Fruit fly (Drosophila melanogaster) whole organism: ENCODE measurements around the gene Etl1.

Experiments used
- CG8478 ChIP-seq: fragments of >200 bp; optimal IDR thresholded peaks from 2 replicates; lab custom pipeline; 2018; ENCODE audit warnings: inconsistent platforms
- Dll ChIP-seq: fragments of >200 bp; optimal IDR thresholded peaks from 2 replicates; lab custom pipeline; 2017
- EcR ChIP-seq, 2 experiments: fragments of >200 bp; optimal IDR thresholded peaks; 2 replicates each; lab custom pipeline; 2017; ENCODE audit warnings: missing biosample characterization in 2 of 2, missing genetic modification characterization in 2 of 2, missing genetic modification reagents in 2 of 2
- pan ChIP-seq: fragments of >200 bp; optimal IDR thresholded peaks from 2 replicates; lab custom pipeline; 2017
- psq ChIP-seq: fragments of >200 bp; optimal IDR thresholded peaks from 2 replicates; lab custom pipeline; 2017
- usp ChIP-seq: fragments of >200 bp; optimal IDR thresholded peaks from 2 replicates; lab custom pipeline; 2017; ENCODE audit warnings: missing biosample characterization, missing genetic modification characterization, mixed read lengths

Etl1 gene

DNA sequence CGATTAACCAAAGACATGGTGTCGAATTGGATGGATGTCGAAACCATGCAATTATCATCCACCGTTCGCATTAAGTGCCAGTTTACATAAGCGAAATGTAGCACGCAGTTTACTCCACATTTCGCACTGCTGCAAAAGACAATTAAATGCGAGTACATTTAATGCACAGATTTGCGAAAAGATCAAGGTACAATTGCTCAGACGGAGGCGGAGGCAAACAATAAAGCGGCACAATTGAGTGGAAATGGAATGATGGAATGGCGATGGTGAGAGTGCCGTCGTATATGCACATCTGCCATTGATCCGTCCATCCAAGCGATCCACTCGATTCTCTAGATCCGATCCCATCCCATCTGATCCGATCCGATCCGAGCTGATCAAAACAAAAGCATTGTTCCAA, 32.7 kb upstream of the Etl1 start:
- no peak for TF ChIP-seq CG8478
- no peak for TF ChIP-seq Dll (lab: Kevin White, UChicago)
- TF ChIP-seq pan (lab: Kevin White, UChicago): no peak
- TF ChIP-seq psq (lab: Kevin White, UChicago): no peak
- no peak for TF ChIP-seq EcR (GFP tag; optimal IDR thresholded peaks at IDR 0.05; lab: Kevin White, UChicago)
- no peak for TF ChIP-seq usp (GFP tag; lab: Kevin White, UChicago)

DNA sequence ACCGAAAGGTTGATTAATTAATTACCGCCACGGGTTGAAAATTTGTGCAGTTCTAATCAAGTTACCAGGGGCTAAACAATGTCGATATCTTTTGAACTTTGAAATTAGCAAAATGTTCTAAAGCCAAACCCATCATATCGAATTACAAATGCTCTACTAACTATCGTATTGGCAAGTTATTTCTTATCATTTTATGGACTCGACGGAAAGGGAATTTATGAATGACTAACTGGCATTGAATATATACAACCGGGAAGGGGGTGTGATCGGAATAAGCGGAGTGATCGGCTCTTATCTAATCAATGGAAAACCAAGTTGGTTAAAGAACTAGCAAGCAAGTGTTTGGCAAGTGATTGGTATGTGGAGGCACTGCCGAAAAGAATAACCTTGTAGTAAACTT, 31.1 kb upstream of the Etl1 start:
- TF ChIP-seq EcR (GFP tag; optimal IDR thresholded peaks at IDR 0.05; lab: Kevin White, UChicago) (no peak), pan (lab: Kevin White, UChicago) (no peak), Dll (lab: Kevin White, UChicago) (no peak), usp (GFP tag; lab: Kevin White, UChicago) (no peak), psq (lab: Kevin White, UChicago) (no peak), CG8478 (no peak)

DNA sequence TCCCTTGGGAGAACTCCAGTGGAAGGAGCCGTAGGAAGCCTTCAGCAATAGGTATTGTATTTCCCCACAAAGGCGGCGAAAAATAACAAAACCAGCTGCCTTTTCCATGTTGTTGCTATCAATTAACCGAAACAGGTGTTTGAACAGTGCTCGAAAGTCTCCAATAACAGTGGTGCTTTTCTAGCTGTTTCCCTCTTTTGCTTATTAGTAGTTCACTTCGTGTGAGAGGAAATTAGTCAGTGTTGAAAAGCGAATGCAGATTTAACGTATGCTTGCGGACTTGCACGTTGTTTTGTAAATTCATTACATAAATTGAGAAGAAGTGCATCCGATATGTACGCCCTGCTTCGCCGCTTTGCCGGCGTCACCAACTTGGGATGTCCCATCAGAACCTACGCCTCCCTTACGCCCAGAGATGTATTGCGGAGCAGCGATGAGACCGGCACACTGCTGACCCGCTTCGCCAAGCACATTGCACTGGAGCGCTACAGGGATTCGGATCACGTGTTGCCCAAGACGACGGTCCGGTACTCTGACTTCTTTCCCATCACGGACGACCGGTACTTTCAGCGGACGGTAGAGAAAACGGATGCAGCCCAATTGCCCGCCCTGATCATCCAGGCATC, 26.3 kb upstream of the Etl1 start, which contains the start of the genes Datp and CG4619:
TSS of gene Datp (minus strand) at position 160 of the 626 bp plus-strand sequence.
TSS of gene CG4619 (plus strand) at position 233 of the 626 bp plus-strand sequence.
- TF ChIP-seq EcR (GFP tag; optimal IDR thresholded peaks at IDR 0.05; lab: Kevin White, UChicago) (no peak), pan (lab: Kevin White, UChicago) (no peak), usp (GFP tag; lab: Kevin White, UChicago) (no peak), Dll (lab: Kevin White, UChicago) (no peak), CG8478 (no peak), psq (lab: Kevin White, UChicago) (no peak)

DNA sequence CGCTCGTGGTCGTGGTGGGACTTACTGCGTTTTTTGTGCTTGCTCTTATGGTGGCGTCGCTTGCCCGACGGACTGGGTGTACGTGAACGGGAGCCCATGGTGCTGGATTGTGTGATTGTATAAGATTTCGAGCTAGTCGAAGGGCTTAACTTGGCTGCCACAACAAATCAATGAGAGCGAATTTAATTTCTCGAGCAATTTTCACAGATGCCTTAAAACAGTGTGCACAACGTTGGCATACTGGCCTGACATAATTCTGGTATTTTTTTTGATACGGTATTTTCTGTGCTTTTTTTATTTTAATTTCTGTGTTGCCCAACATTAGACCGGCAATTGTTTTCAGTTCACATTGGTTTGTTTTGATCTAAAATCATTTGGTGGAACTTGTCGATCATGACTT, 25.5 kb upstream of the Etl1 start, which contains the start of gene Arglu1:
TSS of gene Arglu1 (minus strand) at position 227 of the 400 bp plus-strand sequence.
- TF ChIP-seq pan (lab: Kevin White, UChicago) (no peak), usp (GFP tag; lab: Kevin White, UChicago) (no peak), CG8478 (no peak), psq (lab: Kevin White, UChicago) (no peak), EcR (GFP tag; optimal IDR thresholded peaks at IDR 0.05; lab: Kevin White, UChicago) (no peak), Dll (lab: Kevin White, UChicago) (no peak)

DNA sequence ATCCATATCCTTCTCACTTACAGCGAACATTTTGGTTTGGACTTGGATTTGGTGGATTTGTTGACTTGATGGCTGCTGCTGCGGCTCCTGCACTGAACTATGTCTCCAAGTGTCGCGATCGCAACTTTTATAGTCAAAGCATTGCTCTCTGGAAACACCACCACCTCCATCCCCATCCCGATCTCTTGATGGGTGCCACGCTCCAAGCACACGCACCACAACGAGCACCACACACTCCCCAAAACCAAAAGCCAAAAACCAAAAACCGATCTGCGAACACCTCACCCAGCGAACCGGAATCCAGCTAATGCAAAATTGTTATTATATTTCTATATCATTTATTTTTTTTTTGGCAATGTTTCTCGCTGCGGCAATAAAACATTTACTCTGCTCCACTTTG, 20.7 kb upstream of the Etl1 start, which contains the start of gene Cpr30F:
TSS of gene Cpr30F (minus strand) at position 101 of the 400 bp plus-strand sequence.
- TF ChIP-seq Dll (lab: Kevin White, UChicago): no peak
- TF ChIP-seq CG8478: no peak
- TF ChIP-seq usp (GFP tag; lab: Kevin White, UChicago): no peak
- TF ChIP-seq pan (lab: Kevin White, UChicago): no peak

DNA sequence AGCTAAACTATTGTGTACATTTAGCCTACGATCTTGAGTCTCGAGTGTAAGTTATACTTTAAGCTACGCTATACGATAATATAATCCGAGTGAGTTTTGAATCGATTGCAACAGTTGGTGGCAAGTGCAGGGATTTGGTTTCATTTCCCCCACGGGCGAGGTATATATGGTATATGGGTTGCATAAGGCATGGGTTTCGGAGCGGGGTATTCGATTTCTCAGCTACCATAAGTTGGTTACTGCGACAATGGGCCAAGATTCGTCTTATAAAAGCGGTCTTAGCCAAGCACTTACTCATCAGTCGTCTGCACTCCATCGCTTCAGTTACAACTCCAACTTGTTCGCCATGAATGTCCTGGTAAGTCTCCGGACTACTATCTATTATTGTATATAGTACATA, 17.9 kb upstream of the Etl1 start, which contains the start of gene CG42367:
TSS of gene CG42367 (plus strand) at position 301 of the 400 bp plus-strand sequence.
- TF ChIP-seq usp (GFP tag; lab: Kevin White, UChicago) (no peak), Dll (lab: Kevin White, UChicago) (no peak), pan (lab: Kevin White, UChicago) (no peak), CG8478 (no peak)

DNA sequence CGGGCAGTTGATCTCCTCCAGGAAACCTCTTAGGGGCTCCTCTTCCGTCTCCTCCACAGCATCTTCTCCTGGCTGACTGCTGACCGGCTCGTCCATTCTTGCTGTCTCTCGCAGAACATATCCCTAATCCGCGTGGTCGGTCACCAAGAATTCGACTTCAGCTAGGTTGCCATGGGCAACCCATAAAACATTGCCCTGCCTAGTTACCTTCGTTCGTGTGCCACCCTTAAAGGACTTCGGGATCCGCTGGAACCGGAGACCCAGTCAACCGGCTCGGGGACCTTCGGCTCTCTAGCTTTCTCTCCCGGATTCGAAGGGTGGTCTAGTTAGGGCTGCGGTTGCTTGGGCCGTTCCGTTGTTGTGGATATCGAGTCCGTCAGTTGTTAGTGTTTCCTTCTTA, 12.4 kb upstream of the Etl1 start, which contains the start of the genes TbCMF46 and CG42366:
TSS of gene TbCMF46 (minus strand) at position 101 of the 400 bp plus-strand sequence.
TSS of gene CG42366 (plus strand) at position 397 of the 400 bp plus-strand sequence.
- TF ChIP-seq pan (lab: Kevin White, UChicago) (no peak), Dll (lab: Kevin White, UChicago) (no peak), CG8478 (no peak), usp (GFP tag; lab: Kevin White, UChicago) (no peak), EcR (GFP tag; optimal IDR thresholded peaks at IDR 0.05; lab: Kevin White, UChicago) (no peak), psq (lab: Kevin White, UChicago) (no peak)

DNA sequence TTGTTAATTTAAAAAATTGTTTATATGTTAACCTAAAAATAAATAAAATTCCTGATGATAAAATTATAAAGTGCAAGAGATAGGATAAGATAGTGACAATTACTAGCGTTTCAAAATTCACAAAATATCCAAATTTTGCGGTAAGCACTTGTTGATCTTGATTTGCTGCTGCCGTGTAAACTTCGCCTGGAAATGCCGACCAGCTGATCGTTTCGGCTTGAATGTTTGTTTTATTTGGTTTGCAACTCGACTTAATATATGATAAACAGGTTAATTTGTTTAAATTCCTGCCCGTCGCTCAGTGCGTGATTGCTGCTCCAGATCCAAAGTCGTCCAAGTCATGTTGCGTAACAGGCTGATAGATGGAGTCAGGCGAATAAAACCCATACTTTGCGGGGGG, 9.0 kb upstream of the Etl1 start, which contains the start of gene CG4592:
TSS of gene CG4592 (plus strand) at position 233 of the 400 bp plus-strand sequence.
- TF ChIP-seq pan (lab: Kevin White, UChicago) (no peak), EcR (GFP tag; optimal IDR thresholded peaks at IDR 0.05; lab: Kevin White, UChicago) (no peak), psq (lab: Kevin White, UChicago) (no peak), Dll (lab: Kevin White, UChicago) (no peak)

DNA sequence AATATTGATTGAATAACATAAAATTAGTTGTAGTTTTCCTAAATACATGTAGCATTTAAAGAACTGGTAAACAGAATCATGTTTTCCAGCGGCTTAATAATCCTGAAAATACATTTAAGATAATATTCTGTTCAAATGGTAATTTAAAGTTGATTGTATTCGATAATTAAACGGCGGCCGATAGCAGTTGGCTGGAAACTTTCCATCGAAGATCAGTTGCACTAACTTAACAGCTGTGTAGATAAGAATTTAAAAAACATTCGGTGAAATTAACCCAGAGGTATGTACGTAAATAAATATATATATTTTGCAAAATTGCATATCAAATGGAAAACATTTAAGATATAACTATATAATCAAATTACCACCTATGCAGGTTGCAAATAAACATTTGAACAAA, 7.5 kb upstream of the Etl1 start, which contains the start of gene CG4594:
TSS of gene CG4594 (plus strand) at position 212 of the 400 bp plus-strand sequence.
- TF ChIP-seq pan (lab: Kevin White, UChicago): no peak
- no peak for TF ChIP-seq psq (lab: Kevin White, UChicago)
- TF ChIP-seq EcR (GFP tag; optimal IDR thresholded peaks at IDR 0.05; lab: Kevin White, UChicago): no peak
- no peak for TF ChIP-seq usp (GFP tag; lab: Kevin White, UChicago)
- no peak for TF ChIP-seq Dll (lab: Kevin White, UChicago)

DNA sequence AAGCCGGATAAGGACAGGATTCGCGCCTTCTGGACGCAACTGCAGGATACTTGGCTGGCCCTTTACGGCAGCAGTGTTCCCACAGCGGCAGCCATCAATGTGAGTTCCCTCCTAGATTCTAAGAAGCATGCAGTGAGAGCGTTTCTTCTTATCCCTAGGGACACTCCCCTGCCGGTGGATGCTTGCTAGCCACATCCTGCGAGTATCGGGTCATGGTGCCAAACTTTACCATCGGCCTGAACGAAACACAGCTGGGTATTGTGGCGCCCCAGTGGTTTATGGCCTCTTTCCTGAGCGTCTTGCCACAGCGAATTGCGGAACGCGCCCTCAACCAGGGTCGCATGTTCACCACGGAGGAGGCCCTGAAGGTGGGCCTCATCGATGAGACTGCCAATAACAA, 6.8 kb upstream of the Etl1 start:
- TF ChIP-seq psq (lab: Kevin White, UChicago): no peak

DNA sequence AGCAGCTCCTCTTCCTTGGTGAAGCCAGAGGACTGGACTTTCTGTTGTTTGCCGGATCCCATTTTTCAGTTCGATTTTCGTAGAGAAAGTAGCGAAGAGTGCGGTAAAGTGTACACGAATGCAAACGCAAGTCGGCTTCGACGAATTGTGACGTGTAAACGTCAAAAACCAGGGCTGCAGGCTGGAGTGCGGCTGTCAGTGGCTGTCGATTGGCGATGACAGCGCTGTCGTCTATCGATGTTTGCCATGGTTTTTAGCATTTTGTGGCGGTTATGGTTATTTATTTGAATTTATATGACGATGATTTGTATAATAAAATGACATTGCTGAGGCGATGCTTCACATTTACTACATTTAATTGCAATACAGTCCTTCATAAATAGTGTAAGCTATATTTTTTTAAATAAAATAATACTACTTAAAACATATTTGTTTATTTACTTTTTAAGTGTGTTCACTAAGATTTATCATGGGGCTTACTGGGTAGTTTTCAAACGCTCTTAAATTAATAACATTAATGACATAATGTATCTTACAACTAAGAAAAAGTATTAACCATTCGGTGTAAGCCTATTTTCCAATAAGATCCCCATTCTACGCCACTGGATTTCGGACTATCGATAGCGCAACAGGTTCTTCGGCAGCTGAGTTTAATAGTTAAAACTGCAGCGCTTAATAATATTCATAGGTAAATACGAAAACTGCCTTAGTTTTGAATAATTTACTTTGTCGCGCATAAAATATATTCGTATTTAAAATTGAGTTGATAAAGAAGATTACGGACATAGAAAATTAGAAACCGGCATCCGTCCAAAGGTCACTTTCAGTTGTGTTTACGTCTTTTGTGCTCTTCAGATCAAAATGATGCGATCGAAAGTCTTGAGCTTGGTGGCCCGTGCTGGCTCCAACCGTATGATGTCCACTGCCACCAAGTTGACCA, 5.9 kb upstream of the Etl1 start, which contains the start of the genes CG5885 and CG4598:
TSS of gene CG5885 (minus strand) at position 311 of the 940 bp plus-strand sequence.
TSS of gene CG4598 (plus strand) at position 599 of the 940 bp plus-strand sequence.
- TF ChIP-seq EcR (GFP tag; optimal IDR thresholded peaks at IDR 0.05; lab: Kevin White, UChicago): no peak
- TF ChIP-seq Dll (lab: Kevin White, UChicago): no peak
- TF ChIP-seq usp (GFP tag; lab: Kevin White, UChicago): no peak
- TF ChIP-seq pan (lab: Kevin White, UChicago): no peak
- no peak for TF ChIP-seq CG8478
- TF ChIP-seq psq (lab: Kevin White, UChicago): no peak
